Fruit fly (Drosophila melanogaster): Measurements from ENCODE around the gene CG1265.
A peak's percentile ranks its signal among the peaks of the same experiment; 100 is the strongest.

The CG1265 gene

DNA sequence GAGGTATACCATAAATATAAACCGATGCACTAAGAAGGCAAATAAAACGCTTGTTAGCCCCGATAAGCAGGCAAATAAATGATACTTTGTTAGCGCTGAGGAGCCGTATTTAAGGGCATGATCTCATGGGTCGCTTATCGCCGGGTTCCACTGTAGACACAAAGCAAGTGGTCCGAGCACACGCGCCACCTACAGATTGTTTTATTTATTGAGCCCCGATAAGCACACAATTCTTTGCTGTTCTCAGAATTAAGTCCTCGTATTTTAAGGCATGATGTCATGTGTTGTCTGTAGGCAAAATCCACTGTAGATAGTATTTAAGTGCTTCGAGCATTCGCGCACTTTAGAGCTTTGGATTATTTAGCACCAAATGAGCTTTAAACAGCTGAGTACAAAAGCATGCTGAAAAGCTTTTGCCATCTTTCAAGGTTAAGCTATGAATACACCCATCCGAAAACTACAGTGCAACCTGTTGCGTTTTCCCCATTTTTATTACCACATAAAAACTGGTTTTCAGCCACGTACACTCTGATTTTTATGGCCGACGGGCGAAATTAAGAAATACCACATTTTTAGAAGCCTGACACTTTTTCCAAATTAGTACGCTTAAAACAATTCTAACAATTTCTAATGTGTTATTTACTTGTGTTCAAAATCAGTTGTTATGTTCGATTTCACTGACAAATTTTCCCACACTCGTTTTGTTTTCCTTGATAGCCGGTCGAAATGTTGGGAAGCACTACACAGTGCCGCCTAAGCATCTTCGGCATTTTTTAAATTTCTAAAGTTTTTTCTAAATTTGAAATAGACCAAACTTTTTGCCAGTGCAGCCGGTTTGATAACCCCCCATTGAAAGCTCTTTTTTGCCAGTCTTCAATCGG lies 14.9 kb upstream of the CG1265 start, which contains the start of gene Sqor:
Gene Sqor, plus strand, starts transcription at position 732 of the 881 bp plus-strand sequence.
- TF ChIP-seq Jra (GFP tag; optimal IDR thresholded peaks at IDR 0.05), result peak; percentile 80
- TF ChIP-seq dmrt93B (GFP tag; optimal IDR thresholded peaks at IDR 0.05), result peak; percentile 92
- peak; percentile 95 for TF ChIP-seq fru (GFP tag; optimal IDR thresholded peaks at IDR 0.05)
- TF ChIP-seq pan (optimal IDR thresholded peaks at IDR 0.05), result no peak
- no peak for TF ChIP-seq Vsx2 (GFP tag; optimal IDR thresholded peaks at IDR 0.05; ENCODE audit: partially characterized antibody)
- TF ChIP-seq Rel (GFP tag; optimal IDR thresholded peaks at IDR 0.05), result peak; percentile 67
- peak; percentile 77 for TF ChIP-seq Rel (tag; optimal IDR thresholded peaks at IDR 0.05)
- TF ChIP-seq HLH106 (tag; optimal IDR thresholded peaks at IDR 0.05), result peak; percentile 95
- TF ChIP-seq Sp1 (GFP tag; optimal IDR thresholded peaks at IDR 0.05), result peak; percentile 98
- no peak for TF ChIP-seq Dif (GFP tag; optimal IDR thresholded peaks at IDR 0.05; ENCODE audit: partially characterized antibody)
- peak; percentile 96 for TF ChIP-seq woc (GFP tag; optimal IDR thresholded peaks at IDR 0.05)
- peak; percentile 30 for TF ChIP-seq Hr78 (GFP tag; optimal IDR thresholded peaks at IDR 0.05)
- TF ChIP-seq Hnf4 (GFP tag; optimal IDR thresholded peaks at IDR 0.05), result peak; percentile 82
- peak; percentile 88 for TF ChIP-seq CG32264 (GFP tag; optimal IDR thresholded peaks at IDR 0.05)
- peak; percentile 50 for TF ChIP-seq sage (GFP tag; optimal IDR thresholded peaks at IDR 0.05)
- TF ChIP-seq dsf (GFP tag; optimal IDR thresholded peaks at IDR 0.05; ENCODE audit: borderline replicate concordance), result peak; percentile 68
- peak; percentile 44 for TF ChIP-seq usp (GFP tag; optimal IDR thresholded peaks at IDR 0.05)
- TF ChIP-seq OdsH (GFP tag; optimal IDR thresholded peaks at IDR 0.05), result peak; percentile 93
- peak; percentile 86 for TF ChIP-seq sv (GFP tag; optimal IDR thresholded peaks at IDR 0.05)
- no peak for TF ChIP-seq Abd-B (GFP tag; optimal IDR thresholded peaks at IDR 0.05)
- peak; percentile 17 for TF ChIP-seq Hr83 (GFP tag; optimal IDR thresholded peaks at IDR 0.05; ENCODE audit: poor library complexity, severe bottlenecking)
- peak; percentile 93 for TF ChIP-seq h (GFP tag; optimal IDR thresholded peaks at IDR 0.05)
- peak; percentile 94 for TF ChIP-seq br (GFP tag; optimal IDR thresholded peaks at IDR 0.05)
- no peak for TF ChIP-seq CrebA (GFP tag; optimal IDR thresholded peaks at IDR 0.05; ENCODE audit: borderline replicate concordance)
- TF ChIP-seq tai (GFP tag; optimal IDR thresholded peaks at IDR 0.05), result no peak
- peak; percentile 64 to 92 for TF ChIP-seq foxo (GFP tag; optimal IDR thresholded peaks at IDR 0.05)
- TF ChIP-seq ey (GFP tag; optimal IDR thresholded peaks at IDR 0.05), result peak; percentile 93
- TF ChIP-seq Dfd (GFP tag; optimal IDR thresholded peaks at IDR 0.05), result no peak
- TF ChIP-seq lola (GFP tag; optimal IDR thresholded peaks at IDR 0.05), result no peak
- peak; percentile 36 for TF ChIP-seq GATAd (GFP tag; optimal IDR thresholded peaks at IDR 0.05)
- peak; percentile 55 for TF ChIP-seq Mio (GFP tag; optimal IDR thresholded peaks at IDR 0.05)
- peak; percentile 64 for TF ChIP-seq Myc (optimal IDR thresholded peaks at IDR 0.05)
- peak; percentile 92 for TF ChIP-seq CG9705 (GFP tag; optimal IDR thresholded peaks at IDR 0.05)
- TF ChIP-seq psq (GFP tag; optimal IDR thresholded peaks at IDR 0.05), result peak; percentile 86
- peak; percentile 95 for TF ChIP-seq rgr (GFP tag; optimal IDR thresholded peaks at IDR 0.05)
- peak; percentile 62 for TF ChIP-seq N (GFP tag; optimal IDR thresholded peaks at IDR 0.05)
- TF ChIP-seq brk (GFP tag; optimal IDR thresholded peaks at IDR 0.05), result peak; percentile 37

DNA sequence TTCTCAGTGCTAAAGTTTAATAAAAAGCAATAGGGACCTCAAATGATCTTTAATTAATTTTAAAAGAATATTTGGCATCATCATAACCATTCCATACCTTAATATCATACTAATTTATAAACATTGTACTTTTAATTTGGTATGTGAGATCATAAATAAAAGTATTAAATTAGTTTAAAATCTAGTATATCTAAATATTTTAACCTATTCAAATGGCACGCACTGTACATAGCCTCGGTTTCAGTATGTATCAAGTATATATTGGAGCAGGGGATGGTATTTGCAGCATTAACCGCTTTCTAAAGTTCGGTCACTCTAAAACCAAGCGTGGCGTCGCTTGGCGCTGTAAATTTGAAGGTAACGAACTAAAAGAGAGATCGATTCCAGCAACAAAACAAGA lies 12.1 kb upstream of the CG1265 start, which contains the start of gene pav:
Gene pav, plus strand, starts transcription at position 307 of the 400 bp plus-strand sequence.
- TF ChIP-seq sv (GFP tag; optimal IDR thresholded peaks at IDR 0.05) (no peak), OdsH (GFP tag; optimal IDR thresholded peaks at IDR 0.05) (peak; percentile 1)

DNA sequence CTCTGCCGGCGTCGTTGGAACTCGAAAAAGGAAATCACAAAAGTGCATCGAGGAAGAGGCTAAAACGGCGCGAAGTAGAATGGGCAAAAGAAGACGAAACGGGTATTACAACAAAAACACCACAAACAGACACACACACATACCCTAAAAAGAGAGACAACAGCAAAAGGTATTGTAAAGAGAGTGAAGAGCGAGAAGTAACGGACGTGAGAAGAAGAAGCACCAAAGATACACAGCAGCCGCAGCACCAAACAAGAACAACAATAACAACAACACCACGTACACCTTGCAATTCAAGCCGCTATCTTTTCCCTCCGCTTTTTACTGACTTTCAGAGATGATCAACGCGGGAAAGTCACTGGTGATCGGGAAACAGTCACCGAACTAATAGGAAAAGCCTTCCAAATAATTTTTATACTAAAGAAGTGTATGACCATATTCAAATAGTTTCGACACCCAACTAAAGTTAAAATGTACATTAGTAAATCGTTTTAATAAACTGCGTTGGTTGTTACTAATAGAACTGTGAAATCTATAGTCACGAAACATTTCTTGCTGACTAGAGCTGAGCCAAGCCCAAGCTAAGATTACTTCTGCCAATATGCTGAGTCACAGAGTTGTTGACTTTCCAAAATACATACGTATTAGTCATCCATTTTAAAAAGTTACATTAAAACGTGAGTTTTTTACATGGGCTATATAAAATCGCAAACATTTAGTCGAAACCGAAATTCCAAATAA lies 2.3 kb upstream of the CG1265 start:
- TF ChIP-seq CG9705 (GFP tag; optimal IDR thresholded peaks at IDR 0.05) (peak; percentile 3), lola (GFP tag; optimal IDR thresholded peaks at IDR 0.05) (no peak), Dif (GFP tag; optimal IDR thresholded peaks at IDR 0.05; ENCODE audit: partially characterized antibody) (peak; percentile 32), Rel (GFP tag; optimal IDR thresholded peaks at IDR 0.05) (no peak), Rel (tag; optimal IDR thresholded peaks at IDR 0.05) (peak; percentile 15), Sp1 (GFP tag; optimal IDR thresholded peaks at IDR 0.05) (no peak), Myc (optimal IDR thresholded peaks at IDR 0.05) (peak; percentile 50), brk (GFP tag; optimal IDR thresholded peaks at IDR 0.05) (no peak), fru (GFP tag; optimal IDR thresholded peaks at IDR 0.05) (peak; percentile 79), Jra (GFP tag; optimal IDR thresholded peaks at IDR 0.05) (no peak), Hr83 (GFP tag; optimal IDR thresholded peaks at IDR 0.05; ENCODE audit: poor library complexity, severe bottlenecking) (no peak), woc (GFP tag; optimal IDR thresholded peaks at IDR 0.05) (peak; percentile 52), psq (GFP tag; optimal IDR thresholded peaks at IDR 0.05) (peak; percentile 89), CG32264 (GFP tag; optimal IDR thresholded peaks at IDR 0.05) (no peak), Abd-B (GFP tag; optimal IDR thresholded peaks at IDR 0.05) (no peak)

All from whole organism, wandering third instar larva.